Worm (Caenorhabditis elegans) whole organism, midembryonic: ENCODE measurements around the gene nhr-72.

Experiments used
- T22C8.4 ChIP-seq: fragments of 200-800 bp; sonication (Bioruptor generic); IDR thresholded peaks from 2 replicates; pipeline ENCODE4 v1.3.6; 2022; ENCODE audit warnings: missing genetic modification characterization, missing compliant biosample characterization
- flt-1 ChIP-seq: fragments of 200-800 bp; sonication (Bioruptor generic); IDR thresholded peaks from 2 replicates; pipeline ENCODE4 v1.3.6; 2022; ENCODE audit warnings: missing genetic modification characterization, missing compliant biosample characterization
- med-1 ChIP-seq: sonication (generic microtip); optimal IDR thresholded peaks from 2 replicates; lab custom pipeline; 2017; ENCODE audit warnings: missing genetic modification characterization, mild to moderate bottlenecking, missing compliant biosample characterization, antibody characterized with exemption, missing genetic modification reagents; ENCODE audit not compliant: insufficient read depth
- tab-1 ChIP-seq: fragments of 200-800 bp; sonication (Bioruptor generic); IDR thresholded peaks from 2 replicates; pipeline ENCODE4 v1.3.6; 2022; ENCODE audit warnings: missing genetic modification characterization, missing compliant biosample characterization
- ztf-23 ChIP-seq: fragments of 200-800 bp; sonication (Bioruptor generic); IDR thresholded peaks from 2 replicates; pipeline ENCODE4 v1.3.6; 2022; ENCODE audit warnings: missing genetic modification reagents, missing genetic modification characterization, missing compliant biosample characterization
- ztf-29 ChIP-seq: fragments of 200-800 bp; sonication (Bioruptor generic); IDR thresholded peaks from 2 replicates; pipeline ENCODE4 v1.3.6; 2022; ENCODE audit warnings: missing genetic modification reagents, missing genetic modification characterization, missing compliant biosample characterization

- TF ChIP-seq med-1 (GFP tag; lab: Kevin White, UChicago) (no peak), ztf-29 (GFP tag; lab: Robert Waterston, UW) (no peak), T22C8.4 (GFP tag; lab: Robert Waterston, UW) (no peak), flt-1 (GFP tag; lab: Robert Waterston, UW) (no peak), ztf-23 (GFP tag; lab: Robert Waterston, UW) (no peak), tab-1 (no peak)
Observed at ce11 chrII:3860826-3861225, 10.3 kb upstream of the nhr-72 start, which contains the start of gene oac-11.
